Fruit fly (Drosophila melanogaster) whole organism, embryonic: ENCODE measurements around the gene spdo.

Source experiments
- Atf-2 ChIP-seq: fragments of 200-800 bp; sonication (Bioruptor generic); optimal IDR thresholded peaks from 2 replicates; lab custom pipeline; 2016; ENCODE audit warnings: missing biosample characterization, missing genetic modification characterization
- CG10209 ChIP-seq: fragments of 200-800 bp; sonication (Bioruptor generic); optimal IDR thresholded peaks from 3 replicates; lab custom pipeline; 2017; ENCODE audit warnings: missing biosample characterization, mild to moderate bottlenecking, missing genetic modification characterization, missing genetic modification reagents
- CG10565 ChIP-seq: fragments of 200-800 bp; sonication (Bioruptor generic); optimal IDR thresholded peaks from 3 replicates; lab custom pipeline; 2016; ENCODE audit warnings: missing biosample characterization, mild to moderate bottlenecking, missing genetic modification characterization
- CG12769 ChIP-seq: fragments of 200-800 bp; sonication (Bioruptor generic); optimal IDR thresholded peaks from 2 replicates; lab custom pipeline; 2019; ENCODE audit warnings: missing biosample characterization, mild to moderate bottlenecking, missing genetic modification characterization, moderate library complexity
- CG14860 ChIP-seq: fragments of 200-800 bp; sonication (Bioruptor generic); IDR thresholded peaks from 3 replicates; pipeline ENCODE4 v1.3.6; 2022; ENCODE audit warnings: missing biosample characterization, missing genetic modification characterization; ENCODE audit not compliant: partially characterized antibody
- CG15011 ChIP-seq: fragments of 200-800 bp; sonication (Bioruptor generic); optimal IDR thresholded peaks from 3 replicates; lab custom pipeline; 2018; ENCODE audit warnings: missing biosample characterization, mild to moderate bottlenecking, missing genetic modification characterization
- CG15479 ChIP-seq: fragments of 200-800 bp; sonication (Bioruptor generic); optimal IDR thresholded peaks from 3 replicates; lab custom pipeline; 2019; ENCODE audit warnings: missing biosample characterization, mild to moderate bottlenecking, missing genetic modification characterization, moderate library complexity
- CG1603 ChIP-seq: fragments of 200-800 bp; sonication (Bioruptor generic); optimal IDR thresholded peaks from 2 replicates; lab custom pipeline; 2019; ENCODE audit warnings: missing biosample characterization, mild to moderate bottlenecking, missing genetic modification characterization, moderate library complexity
- CG17186 ChIP-seq: fragments of 200-800 bp; sonication (Bioruptor generic); optimal IDR thresholded peaks from 3 replicates; lab custom pipeline; 2017; ENCODE audit warnings: missing biosample characterization, missing genetic modification reagents, missing genetic modification characterization
- CG17568 ChIP-seq: fragments of 200-800 bp; sonication (Bioruptor generic); optimal IDR thresholded peaks from 2 replicates; lab custom pipeline; 2018; ENCODE audit warnings: missing biosample characterization, mild to moderate bottlenecking, missing genetic modification characterization, moderate library complexity
- CG17612 ChIP-seq: fragments of 200-800 bp; sonication (Bioruptor generic); IDR thresholded peaks from 2 replicates; pipeline ENCODE4 v1.3.6; 2022; ENCODE audit warnings: missing biosample characterization, missing genetic modification characterization
- CG18476 ChIP-seq: fragments of 200-800 bp; sonication (Bioruptor generic); optimal IDR thresholded peaks from 2 replicates; lab custom pipeline; 2016; ENCODE audit warnings: missing biosample characterization, mild to moderate bottlenecking, missing genetic modification characterization
- CG18599 ChIP-seq: fragments of 200-800 bp; sonication (Bioruptor generic); optimal IDR thresholded peaks from 3 replicates; lab custom pipeline; 2017; ENCODE audit warnings: missing biosample characterization, missing genetic modification characterization, mild to moderate bottlenecking, moderate library complexity, missing genetic modification reagents
- CG33557 ChIP-seq: fragments of 200-800 bp; sonication (Bioruptor generic); optimal IDR thresholded peaks from 2 replicates; lab custom pipeline; 2019; ENCODE audit warnings: missing biosample characterization, mild to moderate bottlenecking, missing genetic modification characterization, moderate library complexity
- CG4282 ChIP-seq: fragments of 200-800 bp; sonication (Bioruptor generic); optimal IDR thresholded peaks from 2 replicates; lab custom pipeline; 2016; ENCODE audit warnings: missing biosample characterization, missing genetic modification characterization
- CG4730 ChIP-seq: fragments of 200-800 bp; sonication (Bioruptor generic); IDR thresholded peaks from 2 replicates; pipeline ENCODE4 v1.3.6; 2022; ENCODE audit warnings: missing biosample characterization, missing genetic modification characterization
- CG5953 ChIP-seq: fragments of 200-800 bp; sonication (Bioruptor generic); IDR thresholded peaks from 2 replicates; pipeline ENCODE4 v1.3.6; 2022; ENCODE audit warnings: missing biosample characterization, missing genetic modification characterization
- CG7357 ChIP-seq: fragments of 200-800 bp; sonication (Bioruptor generic); IDR thresholded peaks from 3 replicates; pipeline ENCODE4 v1.3.6; 2022; ENCODE audit warnings: missing biosample characterization, missing genetic modification characterization
- CG7928 ChIP-seq: fragments of 200-800 bp; sonication (Bioruptor generic); optimal IDR thresholded peaks from 2 replicates; lab custom pipeline; 2017; ENCODE audit warnings: missing biosample characterization, mild to moderate bottlenecking, missing genetic modification characterization
- CG7963 ChIP-seq: fragments of 200-800 bp; sonication (Bioruptor generic); IDR thresholded peaks from 3 replicates; pipeline ENCODE4 v1.3.6; 2022; ENCODE audit warnings: missing biosample characterization, missing genetic modification characterization; ENCODE audit not compliant: partially characterized antibody
- CG8944 ChIP-seq: fragments of 200-800 bp; sonication (Bioruptor generic); optimal IDR thresholded peaks from 3 replicates; lab custom pipeline; 2016; ENCODE audit warnings: missing biosample characterization, missing genetic modification characterization
- CkIIα-i1 ChIP-seq: fragments of 200-800 bp; sonication (Bioruptor generic); IDR thresholded peaks from 2 replicates; pipeline ENCODE4 v1.3.6; 2022; ENCODE audit warnings: missing biosample characterization, missing genetic modification characterization
- D ChIP-seq, 2 experiments: fragments of 200-800 bp in 1 of 2; fragments of >200 bp in 1 of 2; sonication (Bioruptor generic) in 1 of 2; optimal IDR thresholded peaks; 2 replicates in 1 of 2; 3 replicates in 1 of 2; lab custom pipeline; 2017; ENCODE audit warnings: mild to moderate bottlenecking in 1 of 2, missing biosample characterization in 1 of 2, missing genetic modification characterization in 1 of 2, missing genetic modification reagents in 1 of 2
- Fer3 ChIP-seq: fragments of 200-800 bp; sonication (Bioruptor generic); optimal IDR thresholded peaks from 2 replicates; lab custom pipeline; 2018; ENCODE audit warnings: missing biosample characterization, mild to moderate bottlenecking, missing genetic modification characterization, moderate library complexity
- Gsc ChIP-seq: fragments of 200-800 bp; sonication (Bioruptor generic); IDR thresholded peaks from 2 replicates; pipeline ENCODE4 v1.3.6; 2022; ENCODE audit warnings: missing biosample characterization, missing genetic modification characterization
- Hr39 ChIP-seq: fragments of >200 bp; optimal IDR thresholded peaks from 2 replicates; lab custom pipeline; 2017
- Meics ChIP-seq: fragments of 200-800 bp; sonication (Bioruptor generic); optimal IDR thresholded peaks from 2 replicates; lab custom pipeline; 2017; ENCODE audit warnings: missing biosample characterization, mild to moderate bottlenecking, missing genetic modification characterization
- NK7.1 ChIP-seq: fragments of 200-800 bp; sonication (Bioruptor generic); optimal IDR thresholded peaks from 3 replicates; lab custom pipeline; 2016; ENCODE audit warnings: missing biosample characterization, missing genetic modification characterization
- Nf-YC ChIP-seq: fragments of 200-800 bp; optimal IDR thresholded peaks from 3 replicates; lab custom pipeline; 2019; ENCODE audit warnings: missing biosample characterization, mild to moderate bottlenecking, missing genetic modification characterization, moderate library complexity
- Side ChIP-seq: fragments of 200-800 bp; sonication (Bioruptor generic); optimal IDR thresholded peaks from 2 replicates; lab custom pipeline; 2016; ENCODE audit warnings: missing biosample characterization, missing genetic modification characterization
- TFAM ChIP-seq: fragments of 200-800 bp; sonication (Bioruptor generic); optimal IDR thresholded peaks from 2 replicates; lab custom pipeline; 2017; ENCODE audit warnings: missing biosample characterization, missing genetic modification characterization, inconsistent platforms
- abd-A ChIP-seq: fragments of 200-800 bp; sonication (Bioruptor generic); optimal IDR thresholded peaks from 3 replicates; lab custom pipeline; 2019; ENCODE audit warnings: missing biosample characterization, mild to moderate bottlenecking, missing genetic modification characterization, moderate library complexity
- bigmax ChIP-seq: fragments of 200-800 bp; sonication (Bioruptor generic); optimal IDR thresholded peaks from 2 replicates; lab custom pipeline; 2018; ENCODE audit warnings: missing biosample characterization, mild to moderate bottlenecking, missing genetic modification characterization
- crc ChIP-seq: fragments of 200-800 bp; sonication (Bioruptor generic); optimal IDR thresholded peaks from 2 replicates; lab custom pipeline; 2016; ENCODE audit warnings: missing biosample characterization, missing genetic modification characterization
- crol ChIP-seq: fragments of 200-800 bp; sonication (Bioruptor generic); IDR thresholded peaks from 2 replicates; pipeline ENCODE4 v1.3.6; 2022; ENCODE audit warnings: missing biosample characterization, missing genetic modification characterization
- dan ChIP-seq: fragments of 200-800 bp; sonication (Bioruptor generic); IDR thresholded peaks from 2 replicates; pipeline ENCODE4 v1.3.6; 2022; ENCODE audit warnings: missing biosample characterization, missing genetic modification characterization
- dysf ChIP-seq: fragments of 200-800 bp; sonication (Bioruptor generic); IDR thresholded peaks from 3 replicates; pipeline ENCODE4 v1.3.6; 2022; ENCODE audit warnings: missing biosample characterization, missing genetic modification characterization
- emc ChIP-seq: fragments of 200-800 bp; sonication (Bioruptor generic); optimal IDR thresholded peaks from 2 replicates; lab custom pipeline; 2016; ENCODE audit warnings: missing biosample characterization, missing genetic modification characterization
- ewg ChIP-seq: fragments of 200-800 bp; sonication (Bioruptor generic); optimal IDR thresholded peaks from 3 replicates; lab custom pipeline; 2017; ENCODE audit warnings: mild to moderate bottlenecking, missing biosample characterization, missing genetic modification reagents, missing genetic modification characterization
- hth ChIP-seq: fragments of >200 bp; optimal IDR thresholded peaks from 2 replicates; lab custom pipeline; 2017; ENCODE audit warnings: inconsistent platforms
- onecut ChIP-seq: fragments of 200-800 bp; sonication (Bioruptor generic); IDR thresholded peaks from 2 replicates; pipeline ENCODE4 v1.3.6; 2022; ENCODE audit warnings: missing biosample characterization, missing genetic modification characterization
- scrt ChIP-seq: fragments of 200-800 bp; sonication (Bioruptor generic); optimal IDR thresholded peaks from 2 replicates; lab custom pipeline; 2018; ENCODE audit warnings: missing biosample characterization, mild to moderate bottlenecking, missing genetic modification characterization, moderate library complexity
- sd ChIP-seq: fragments of 200-800 bp; sonication (Bioruptor generic); optimal IDR thresholded peaks from 3 replicates; lab custom pipeline; 2018; ENCODE audit warnings: missing biosample characterization, mild to moderate bottlenecking, missing genetic modification characterization, moderate library complexity
- sisA ChIP-seq: fragments of 200-800 bp; sonication (Bioruptor generic); IDR thresholded peaks from 2 replicates; pipeline ENCODE4 v1.3.6; 2022; ENCODE audit warnings: missing biosample characterization, missing genetic modification characterization
- slou ChIP-seq: fragments of 200-800 bp; sonication (Bioruptor generic); optimal IDR thresholded peaks from 3 replicates; lab custom pipeline; 2016; ENCODE audit warnings: missing biosample characterization, missing genetic modification characterization
- sob ChIP-seq: fragments of 200-800 bp; sonication (Bioruptor generic); IDR thresholded peaks from 2 replicates; pipeline ENCODE4 v1.3.6; 2022; ENCODE audit warnings: missing biosample characterization, missing genetic modification characterization
- ttk ChIP-seq: fragments of 200-800 bp; sonication (Bioruptor generic); IDR thresholded peaks from 2 replicates; pipeline ENCODE4 v2.1.2; 2022; ENCODE audit warnings: missing biosample characterization, missing genetic modification characterization
- unc-4 ChIP-seq: fragments of 200-800 bp; sonication (Bioruptor generic); IDR thresholded peaks from 2 replicates; pipeline ENCODE4 v1.3.6; 2022; ENCODE audit warnings: missing biosample characterization, missing genetic modification characterization; ENCODE audit not compliant: partially characterized antibody
- vvl ChIP-seq: fragments of 200-800 bp; sonication (Bioruptor generic); IDR thresholded peaks from 2 replicates; pipeline ENCODE4 v1.3.6; 2022; ENCODE audit warnings: missing biosample characterization, missing genetic modification characterization
- zf30C ChIP-seq: fragments of 200-800 bp; sonication (Bioruptor generic); optimal IDR thresholded peaks from 3 replicates; lab custom pipeline; 2018; ENCODE audit warnings: missing biosample characterization, mild to moderate bottlenecking, missing genetic modification characterization

The spdo gene

DNA sequence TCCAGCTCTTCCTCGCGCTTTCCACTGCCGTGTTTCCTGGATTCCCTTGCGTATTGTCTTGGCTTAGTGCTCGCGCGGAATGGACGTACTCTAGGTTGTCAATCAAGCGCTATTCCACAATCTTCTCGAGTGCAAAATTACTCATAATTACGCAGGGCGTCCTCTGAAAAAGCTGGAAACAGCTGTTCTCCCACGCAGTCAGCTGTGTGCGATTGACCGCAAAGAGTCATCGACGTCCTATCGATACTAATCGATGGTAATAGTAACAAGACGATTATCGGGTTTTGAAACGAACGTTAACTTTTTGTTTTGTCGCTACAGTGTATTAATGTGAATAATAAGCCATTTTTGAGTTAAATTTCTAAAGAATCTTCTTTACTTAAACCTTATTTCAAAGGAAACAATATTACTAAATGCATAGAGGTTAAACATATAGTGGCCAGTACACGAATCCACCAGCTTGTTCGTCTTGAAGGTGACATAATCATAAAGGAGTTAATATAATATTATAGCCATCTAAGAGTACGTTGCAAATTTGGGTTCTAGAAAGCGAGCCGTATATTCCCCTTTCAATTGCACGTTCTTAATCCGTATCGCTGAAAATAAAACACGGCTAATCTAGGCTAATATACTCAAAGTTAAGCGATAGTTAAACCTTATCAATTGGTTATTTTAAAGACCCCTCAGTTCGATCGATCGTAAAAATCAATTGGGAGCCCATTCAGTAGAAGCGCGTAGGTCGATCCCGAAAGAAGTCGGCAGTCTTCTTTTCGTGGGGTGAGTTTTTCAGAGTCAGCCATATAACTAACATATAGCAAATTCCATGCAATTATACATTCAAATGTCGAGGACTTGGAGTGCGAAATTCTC lies 17.2 kb upstream of the spdo start, which contains the start of the genes CG2224 and CDase (continued):
- peak; percentile 8 for TF ChIP-seq CG17186 (GFP tag; lab: Kevin White, UChicago)
- TF ChIP-seq CG18476 (GFP tag; lab: Kevin White, UChicago) = no peak
- TF ChIP-seq bigmax (GFP tag; lab: Kevin White, UChicago) = no peak
- TF ChIP-seq CG8944 = no peak
- no peak for TF ChIP-seq emc
- TF ChIP-seq Atf-2 = no peak
- TF ChIP-seq Meics (GFP tag; lab: Kevin White, UChicago) = no peak
- no peak for TF ChIP-seq dan (GFP tag; lab: Robert Waterston, UW)
- TF ChIP-seq abd-A = no peak
- no peak for TF ChIP-seq onecut
- no peak for TF ChIP-seq CG18599
- TF ChIP-seq zf30C = no peak
- TF ChIP-seq CG15479 = no peak
- peak; percentile 48 for TF ChIP-seq D (optimal IDR thresholded peaks at IDR 0.05; lab: Kevin White, UChicago)
- TF ChIP-seq D (GFP tag; optimal IDR thresholded peaks at IDR 0.05; lab: Kevin White, UChicago) = no peak
- peak; percentile 89 for TF ChIP-seq CG14860
- TF ChIP-seq crol (GFP tag; lab: Robert Waterston, UW) = no peak
- TF ChIP-seq CG10565 = no peak
- no peak for TF ChIP-seq Side (GFP tag; lab: Kevin White, UChicago)
- TF ChIP-seq slou (GFP tag; lab: Kevin White, UChicago) = no peak
- TF ChIP-seq unc-4 (GFP tag; lab: Robert Waterston, UW) = peak; percentile 96
- no peak for TF ChIP-seq CG7928
- no peak for TF ChIP-seq Nf-YC (tag; lab: Kevin White, UChicago)
- TF ChIP-seq CG4282 (GFP tag; lab: Kevin White, UChicago) = no peak
- TF ChIP-seq CG10209 (GFP tag; lab: Kevin White, UChicago) = no peak
- TF ChIP-seq CG1603 (tag; lab: Kevin White, UChicago) = peak; percentile 57
- no peak for TF ChIP-seq CG17612 (GFP tag; lab: Robert Waterston, UW)
- TF ChIP-seq CG5953 (GFP tag; lab: Robert Waterston, UW) = no peak
- no peak for TF ChIP-seq crc (GFP tag; lab: Kevin White, UChicago)
- TF ChIP-seq Hr39 = no peak
- TF ChIP-seq Gsc (GFP tag; lab: Robert Waterston, UW) = no peak
- TF ChIP-seq ewg (GFP tag; lab: Kevin White, UChicago) = no peak
- no peak for TF ChIP-seq CG33557
- peak; percentile 87 for TF ChIP-seq CG7963 (GFP tag; lab: Robert Waterston, UW)
- TF ChIP-seq scrt (GFP tag; lab: Kevin White, UChicago) = no peak
- TF ChIP-seq sob = no peak
- TF ChIP-seq NK7.1 (GFP tag; lab: Kevin White, UChicago) = no peak
- TF ChIP-seq TFAM = no peak
- TF ChIP-seq ttk (GFP tag; lab: Robert Waterston, UW) = no peak
- no peak for TF ChIP-seq Fer3 (tag; lab: Kevin White, UChicago)
- no peak for TF ChIP-seq CG7357
- no peak for TF ChIP-seq CG17568 (GFP tag; lab: Kevin White, UChicago)
- no peak for TF ChIP-seq vvl
- TF ChIP-seq CG4730 (GFP tag; lab: Robert Waterston, UW) = no peak
- no peak for TF ChIP-seq hth (lab: Kevin White, UChicago)
- no peak for TF ChIP-seq CG12769 (tag; lab: Kevin White, UChicago)
- no peak for TF ChIP-seq CG15011 (GFP tag; lab: Kevin White, UChicago)
- TF ChIP-seq dysf (GFP tag; lab: Robert Waterston, UW) = no peak
- TF ChIP-seq sd (tag; lab: Kevin White, UChicago) = no peak
- TF ChIP-seq CkIIα-i1 (GFP tag; lab: Robert Waterston, UW) = no peak
- TF ChIP-seq sisA (GFP tag; lab: Robert Waterston, UW) = no peak
